Worm (Caenorhabditis elegans): ENCODE data around the gene ptl-1.

Gene ptl-1

ce11 chrIII:754371-754770 is 10.6 kb upstream of the ptl-1 start:
- no peak for TF ChIP-seq ceh-48 (tag; optimal IDR thresholded peaks at IDR 0.05)
- TF ChIP-seq fkh-10 (GFP tag; optimal IDR thresholded peaks at IDR 0.05): no peak
- TF ChIP-seq ref-2 (tag; optimal IDR thresholded peaks at IDR 0.05): no peak
- TF ChIP-seq dmd-4 (tag; optimal IDR thresholded peaks at IDR 0.05; ENCODE audit: borderline replicate concordance): no peak
- no peak for TF ChIP-seq tbx-2 (tag; optimal IDR thresholded peaks at IDR 0.05)
- no peak for TF ChIP-seq pha-4 (tag; optimal IDR thresholded peaks at IDR 0.05)
- no peak for TF ChIP-seq K09A11.1 (tag; optimal IDR thresholded peaks at IDR 0.05; ENCODE audit: insufficient read depth)
- TF ChIP-seq zip-5 (tag; optimal IDR thresholded peaks at IDR 0.05): no peak

- no peak for TF ChIP-seq ceh-45 (GFP tag; IDR thresholded peaks at IDR 0.05)
- no peak for TF ChIP-seq K02D7.2 (tag; optimal IDR thresholded peaks at IDR 0.05)
- no peak for TF ChIP-seq unc-86 (tag; optimal IDR thresholded peaks at IDR 0.05)
- no peak for TF ChIP-seq tbx-7 (tag; optimal IDR thresholded peaks at IDR 0.05)
- TF ChIP-seq K09A11.1 (tag; optimal IDR thresholded peaks at IDR 0.05; ENCODE audit: insufficient read depth): no peak
- TF ChIP-seq pax-1 (tag; optimal IDR thresholded peaks at IDR 0.05): no peak
- TF ChIP-seq ceh-24 (tag; optimal IDR thresholded peaks at IDR 0.05): no peak
- no peak for TF ChIP-seq ref-2 (tag; optimal IDR thresholded peaks at IDR 0.05)
- no peak for TF ChIP-seq ceh-2 (tag; optimal IDR thresholded peaks at IDR 0.05)
- TF ChIP-seq lin-11 (tag; optimal IDR thresholded peaks at IDR 0.05): no peak
- TF ChIP-seq eyg-1 (tag; optimal IDR thresholded peaks at IDR 0.05): no peak
Measured at ce11 chrIII:757981-758380, 7.0 kb upstream of the ptl-1 start, which contains the start of gene T17H7.7. Gene T17H7.7 (minus strand): TSS chrIII:758081.

DNA sequence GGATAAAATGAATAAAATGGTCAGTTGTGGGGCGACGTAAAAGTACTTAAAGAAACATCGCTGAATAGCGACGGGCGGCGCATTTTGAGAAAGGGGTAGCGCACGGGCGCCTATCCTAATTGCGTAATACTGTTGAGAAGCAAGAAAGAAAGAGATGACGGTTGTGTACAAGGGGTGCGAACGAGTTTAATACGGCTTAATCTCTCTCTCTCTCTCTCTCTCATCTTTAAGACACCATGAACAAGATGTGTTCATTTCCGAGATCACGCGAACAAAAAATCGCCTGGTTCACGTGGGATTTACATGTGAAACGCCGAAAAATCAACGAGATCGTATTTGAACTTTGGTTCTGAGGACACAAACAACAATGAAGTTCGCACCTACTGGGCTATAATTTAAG is 5.3 kb upstream of the ptl-1 start:
- TF ChIP-seq ceh-14 (tag; optimal IDR thresholded peaks at IDR 0.05) (no peak), dmd-4 (tag; optimal IDR thresholded peaks at IDR 0.05; ENCODE audit: borderline replicate concordance) (no peak), ceh-30 (tag; optimal IDR thresholded peaks at IDR 0.05) (no peak), ceh-48 (tag; optimal IDR thresholded peaks at IDR 0.05) (no peak), ceh-31 (tag; optimal IDR thresholded peaks at IDR 0.05) (no peak), ahr-1 (tag; optimal IDR thresholded peaks at IDR 0.05) (no peak), elt-4 (tag; optimal IDR thresholded peaks at IDR 0.05) (no peak), elt-2 (tag; optimal IDR thresholded peaks at IDR 0.05) (no peak), sdc-2 (tag; optimal IDR thresholded peaks at IDR 0.05) (no peak), madf-2 (tag; optimal IDR thresholded peaks at IDR 0.05) (no peak), ceh-6 (GFP tag; optimal IDR thresholded peaks at IDR 0.05) (no peak), hlh-13 (GFP tag; optimal IDR thresholded peaks at IDR 0.05) (no peak), ceh-9 (tag; optimal IDR thresholded peaks at IDR 0.05) (no peak), unc-42 (tag; optimal IDR thresholded peaks at IDR 0.05) (no peak)

DNA sequence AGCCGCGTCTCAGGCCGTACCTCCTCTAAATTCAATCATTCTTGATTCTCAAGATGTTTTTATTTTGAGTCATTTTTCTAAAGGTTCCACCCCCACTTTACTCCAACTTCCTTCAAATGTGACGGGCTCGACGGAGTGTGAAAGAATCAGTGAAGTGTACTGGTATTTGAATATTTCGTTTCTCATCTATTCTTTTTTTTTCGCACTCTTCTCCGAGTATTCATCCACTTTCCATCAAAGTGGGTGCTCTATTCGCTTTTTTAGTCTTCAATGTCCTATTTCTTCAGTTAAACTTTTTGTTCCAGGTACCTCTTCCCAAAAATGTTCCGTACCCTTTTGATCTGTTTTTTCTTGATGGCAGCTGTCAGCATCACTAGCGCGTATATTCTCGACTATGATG is 3.5 kb upstream of the ptl-1 start, which contains the start of gene nlp-52:
Gene nlp-52, plus strand, starts transcription at position 301 of the 400 bp plus-strand sequence.
- TF ChIP-seq madf-2 (tag; optimal IDR thresholded peaks at IDR 0.05): no peak
- TF ChIP-seq ceh-9 (tag; optimal IDR thresholded peaks at IDR 0.05): no peak
- TF ChIP-seq tbx-2 (tag; optimal IDR thresholded peaks at IDR 0.05): no peak
- TF ChIP-seq gmeb-2 (tag; optimal IDR thresholded peaks at IDR 0.05): no peak

- TF ChIP-seq fkh-10 (GFP tag; optimal IDR thresholded peaks at IDR 0.05): no peak
- TF ChIP-seq sdc-2 (tag; optimal IDR thresholded peaks at IDR 0.05): no peak
- TF ChIP-seq tbx-7 (tag; optimal IDR thresholded peaks at IDR 0.05): no peak
- TF ChIP-seq C38D4.7 (GFP tag; optimal IDR thresholded peaks at IDR 0.05): no peak
- TF ChIP-seq pag-3 (tag; optimal IDR thresholded peaks at IDR 0.05; ENCODE audit: borderline replicate concordance): no peak
- no peak for TF ChIP-seq F13H6.1 (tag; optimal IDR thresholded peaks at IDR 0.05)
- no peak for TF ChIP-seq nhr-11 (tag; optimal IDR thresholded peaks at IDR 0.05)
- TF ChIP-seq T23F11.4 (GFP tag; optimal IDR thresholded peaks at IDR 0.05): no peak
- TF ChIP-seq ceh-18 (tag; optimal IDR thresholded peaks at IDR 0.05): no peak
- TF ChIP-seq sox-4 (tag; optimal IDR thresholded peaks at IDR 0.05): no peak
Measured at ce11 chrIII:762508-762907, 2.5 kb upstream of the ptl-1 start.
